Worm (Caenorhabditis elegans): ENCODE measurements around the gene cct-7.

ce11 chrV:1856176-1856575 lies 15.9 kb upstream of the cct-7 start, which contains the start of gene T10B5.10:
- TF ChIP-seq zip-5 (tag; optimal IDR thresholded peaks at IDR 0.05) (no peak), ceh-48 (tag; optimal IDR thresholded peaks at IDR 0.05) (no peak), unc-86 (tag; optimal IDR thresholded peaks at IDR 0.05) (no peak), hlh-30 (tag; optimal IDR thresholded peaks at IDR 0.05; ENCODE audit: insufficient read depth) (no peak), pha-4 (tag; optimal IDR thresholded peaks at IDR 0.05) (no peak), ahr-1 (tag; optimal IDR thresholded peaks at IDR 0.05) (no peak), ama-1 (optimal IDR thresholded peaks at IDR 0.05) (no peak), unc-3 (GFP tag; conservative IDR thresholded peaks at IDR 0.05) (no peak), unc-3 (tag; optimal IDR thresholded peaks at IDR 0.05) (no peak), ceh-14 (tag; optimal IDR thresholded peaks at IDR 0.05) (no peak), sox-4 (tag; optimal IDR thresholded peaks at IDR 0.05) (no peak)
